Worm (Caenorhabditis elegans) whole organism, L4/young adult: ENCODE measurements around the gene agmo-1.

ENCODE experiments used
- W03F9.2 ChIP-seq: fragments of 150-350 bp; optimal IDR thresholded peaks from 2 replicates; lab custom pipeline; 2014; ENCODE audit warnings: missing biosample characterization, missing genetic modification characterization
- dao-5 ChIP-seq: sonication (generic microtip); optimal IDR thresholded peaks from 2 replicates; lab custom pipeline; 2016; ENCODE audit warnings: missing genotype, missing genetic modification characterization, moderate library complexity, missing compliant biosample characterization
- him-1 ChIP-seq: sonication (generic microtip); optimal IDR thresholded peaks from 2 replicates; lab custom pipeline; 2016; ENCODE audit warnings: missing genotype, missing genetic modification reagents, missing genetic modification characterization, missing compliant biosample characterization

ce11 chrIII:12833079-12833478 lies 34.7 kb upstream of the agmo-1 start:
- no peak for TF ChIP-seq W03F9.2 (tag; lab: Kevin White, UChicago)
- no peak for TF ChIP-seq dao-5
- TF ChIP-seq him-1 (tag; lab: Kevin White, UChicago) = no peak
